Fruit fly (Drosophila melanogaster): ENCODE measurements around the gene iPLA2-VIA.

The iPLA2-VIA gene

DNA sequence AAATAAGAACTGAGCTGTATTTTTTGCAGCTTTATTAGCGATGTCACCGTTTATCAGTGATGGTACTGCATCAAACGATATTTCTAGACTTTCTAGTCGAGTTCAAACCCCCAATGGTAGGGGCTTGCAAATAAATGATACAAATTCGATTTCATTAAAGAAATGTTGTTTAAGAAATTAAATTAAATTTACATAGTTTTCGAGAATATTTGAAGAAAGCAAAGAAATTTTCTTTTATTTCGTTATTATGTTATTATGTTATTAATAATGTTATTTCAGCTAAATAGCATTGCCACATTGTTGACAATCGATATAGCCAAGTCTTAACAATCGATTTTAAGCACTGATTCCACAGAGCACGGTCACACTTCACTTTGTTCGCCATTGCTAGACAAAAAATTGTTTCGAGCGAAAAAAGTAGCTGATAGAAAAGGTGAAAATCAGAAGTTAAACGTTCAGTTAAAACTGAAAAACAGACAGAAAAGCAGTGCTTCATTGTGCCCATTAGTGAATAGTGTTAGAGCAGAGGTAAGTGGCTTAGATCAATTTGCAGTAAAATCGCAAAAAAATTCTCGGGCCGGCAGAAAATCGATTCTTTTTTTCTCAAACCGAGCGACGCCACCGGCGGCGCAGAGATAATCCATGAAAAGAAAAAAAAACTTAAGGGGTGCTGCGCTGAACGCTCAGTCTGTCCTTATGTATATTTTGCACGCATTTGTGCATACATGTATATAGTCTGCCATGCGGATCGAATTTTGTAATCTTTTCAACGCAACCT, at the start of gene iPLA2-VIA, which contains the start of gene Ciz1 (continued):
- TF ChIP-seq ems (GFP tag; optimal IDR thresholded peaks at IDR 0.05) (no peak), Nf-YA (GFP tag; IDR thresholded peaks at IDR 0.05) (no peak), pnt (GFP tag; optimal IDR thresholded peaks at IDR 0.05) (peak; percentile 14), sug (tag; optimal IDR thresholded peaks at IDR 0.05) (no peak), lola (GFP tag; optimal IDR thresholded peaks at IDR 0.05) (peak in 1 of 3 experiments; percentile 12), nerfin-1 (tag; optimal IDR thresholded peaks at IDR 0.05) (peak; percentile 1), Dp (GFP tag; optimal IDR thresholded peaks at IDR 0.05) (peak; percentile 20), otp (GFP tag; IDR thresholded peaks at IDR 0.05) (no peak), ro (GFP tag; IDR thresholded peaks at IDR 0.05) (no peak), chinmo (GFP tag; IDR thresholded peaks at IDR 0.05; ENCODE audit: partially characterized antibody) (no peak), stwl (tag; optimal IDR thresholded peaks at IDR 0.05) (peak; percentile 50), Hr3 (GFP tag; optimal IDR thresholded peaks at IDR 0.05) (peak; percentile 14), CG2116 (GFP tag; optimal IDR thresholded peaks at IDR 0.05) (peak; percentile 89), chif (GFP tag; optimal IDR thresholded peaks at IDR 0.05) (no peak), HLH4C (GFP tag; IDR thresholded peaks at IDR 0.05; ENCODE audit: partially characterized antibody) (peak; percentile 68), CG9797 (GFP tag; optimal IDR thresholded peaks at IDR 0.05) (peak; percentile 82), CG11504 (tag; optimal IDR thresholded peaks at IDR 0.05) (no peak), bbx (GFP tag; IDR thresholded peaks at IDR 0.05; ENCODE audit: partially characterized antibody) (peak; percentile 70; the same call in 1 of the 2 replicates), CG15696 (tag; optimal IDR thresholded peaks at IDR 0.05) (peak; percentile 25), amos (GFP tag; IDR thresholded peaks at IDR 0.05; ENCODE audit: partially characterized antibody) (peak; percentile 71; the same call in 1 of the 2 replicates), mam (GFP tag; optimal IDR thresholded peaks at IDR 0.05) (peak; percentile 39), Gug (GFP tag; IDR thresholded peaks at IDR 0.05) (0 out of 4 replicates have a peak, but pooled peaks have one; percentile 8), ara (GFP tag; IDR thresholded peaks at IDR 0.05) (no peak), Xrp1 (GFP tag; IDR thresholded peaks at IDR 0.05) (no peak), unc-4 (GFP tag; IDR thresholded peaks at IDR 0.05; ENCODE audit: partially characterized antibody) (peak; percentile 79), CG12104 (GFP tag; optimal IDR thresholded peaks at IDR 0.05) (no peak), pzg (GFP tag; optimal IDR thresholded peaks at IDR 0.05) (peak; percentile 79), CG42726 (GFP tag; IDR thresholded peaks at IDR 0.05; ENCODE audit: partially characterized antibody) (0 out of 2 replicates have a peak, but pooled peaks have one; percentile 47), CG8765 (GFP tag; IDR thresholded peaks at IDR 0.05) (no peak), tll (GFP tag; optimal IDR thresholded peaks at IDR 0.05) (peak; percentile 23 to 34), HmgZ (tag; optimal IDR thresholded peaks at IDR 0.05) (peak; percentile 8), Mad (GFP tag; optimal IDR thresholded peaks at IDR 0.05) (no peak), cad (GFP tag; optimal IDR thresholded peaks at IDR 0.05) (no peak), CoRest (tag; optimal IDR thresholded peaks at IDR 0.05) (peak; percentile 62), gfzf (GFP tag; optimal IDR thresholded peaks at IDR 0.05) (peak; percentile 67), D19A (tag; optimal IDR thresholded peaks at IDR 0.05) (no peak), slbo (GFP tag; IDR thresholded peaks at IDR 0.05) (peak; percentile 52; the same call in 1 of the 2 replicates), Sry-δ (GFP tag; optimal IDR thresholded peaks at IDR 0.05) (peak; percentile 96), Dip2 (GFP tag; IDR thresholded peaks at IDR 0.05) (no peak), cwo (GFP tag; optimal IDR thresholded peaks at IDR 0.05) (no peak), Elba2 (GFP tag; optimal IDR thresholded peaks at IDR 0.05) (no peak), CG11560 (tag; IDR thresholded peaks at IDR 0.05) (no peak; the same call in 2 of the 3 replicates), Dip3 (GFP tag; optimal IDR thresholded peaks at IDR 0.05) (no peak), CG3838 (GFP tag; optimal IDR thresholded peaks at IDR 0.05) (no peak), Scr (GFP tag; IDR thresholded peaks at IDR 0.05; ENCODE audit: partially characterized antibody) (peak; percentile 89), CG2712 (tag; optimal IDR thresholded peaks at IDR 0.05) (peak; percentile 61), ATbp (GFP tag; optimal IDR thresholded peaks at IDR 0.05) (no peak), Blimp-1 (GFP tag; optimal IDR thresholded peaks at IDR 0.05) (no peak)

Data from whole organism, embryonic.